Worm (Caenorhabditis elegans): ENCODE data around the gene srab-6.

- TF ChIP-seq mep-1 (tag; optimal IDR thresholded peaks at IDR 0.05): no peak
- no peak for TF ChIP-seq Y48G9A.11 (GFP tag; IDR thresholded peaks at IDR 0.05)
- no peak for TF ChIP-seq dpl-1 (GFP tag; optimal IDR thresholded peaks at IDR 0.05)
- TF ChIP-seq nhr-237 (tag; optimal IDR thresholded peaks at IDR 0.05): no peak
- TF ChIP-seq nhr-77 (tag; optimal IDR thresholded peaks at IDR 0.05): no peak
- no peak for TF ChIP-seq dve-1 (tag; optimal IDR thresholded peaks at IDR 0.05; ENCODE audit: insufficient read depth)
- TF ChIP-seq egl-27 (tag; optimal IDR thresholded peaks at IDR 0.05): no peak
- no peak for TF ChIP-seq fos-1 (tag; optimal IDR thresholded peaks at IDR 0.05)
- TF ChIP-seq madf-9 (GFP tag; conservative IDR thresholded peaks at IDR 0.05): no peak
- TF ChIP-seq skn-1 (tag; optimal IDR thresholded peaks at IDR 0.05): no peak
Observed at ce11 chrV:3122403-3122802, 29.4 kb downstream of the srab-6 start.

Measured in whole organism, L4 larva.